Worm (Caenorhabditis elegans) whole organism, mixed stage, embryonic: ENCODE results near the gene F10C1.8.

ENCODE experiments used
- bed-3 ChIP-seq: fragments of 200-800 bp; sonication (Bioruptor generic); optimal IDR thresholded peaks from 3 replicates; lab custom pipeline; 2018; ENCODE audit warnings: mild to moderate bottlenecking, missing genetic modification characterization, moderate library complexity, missing compliant biosample characterization
- blmp-1 ChIP-seq: fragments of 150-350 bp; optimal IDR thresholded peaks from 2 replicates; lab custom pipeline; 2014; ENCODE audit warnings: missing biosample characterization, missing genetic modification characterization
- ceh-39 ChIP-seq: fragments of 150-350 bp; optimal IDR thresholded peaks from 2 replicates; lab custom pipeline; 2014; ENCODE audit warnings: missing biosample characterization, missing genetic modification characterization
- ceh-43 ChIP-seq: fragments of 200-800 bp; sonication (Bioruptor generic); optimal IDR thresholded peaks from 2 replicates; lab custom pipeline; 2018; ENCODE audit warnings: mild to moderate bottlenecking, missing genetic modification characterization, moderate library complexity, missing compliant biosample characterization
- ceh-83 ChIP-seq: fragments of 200-800 bp; sonication (Bioruptor generic); optimal IDR thresholded peaks from 2 replicates; lab custom pipeline; 2018; ENCODE audit warnings: mild to moderate bottlenecking, missing genetic modification characterization, missing compliant biosample characterization
- ces-1 ChIP-seq: fragments of 150-350 bp; optimal IDR thresholded peaks from 2 replicates; lab custom pipeline; 2014; ENCODE audit warnings: missing biosample characterization, missing genetic modification reagents, missing genetic modification characterization
- cnd-1 ChIP-seq: fragments of 200-800 bp; sonication (Bioruptor generic); optimal IDR thresholded peaks from 2 replicates; lab custom pipeline; 2018; ENCODE audit warnings: mild to moderate bottlenecking, missing genetic modification characterization, missing compliant biosample characterization
- drap-1 ChIP-seq: fragments of 200-800 bp; sonication (Bioruptor generic); optimal IDR thresholded peaks from 3 replicates; lab custom pipeline; 2018; ENCODE audit warnings: mild to moderate bottlenecking, missing genetic modification characterization, missing compliant biosample characterization
- elt-1 ChIP-seq: sonication (generic microtip); optimal IDR thresholded peaks from 2 replicates; lab custom pipeline; 2017; ENCODE audit warnings: missing genetic modification characterization, mild to moderate bottlenecking, missing compliant biosample characterization, antibody characterized with exemption, moderate library complexity, borderline replicate concordance; ENCODE audit not compliant: insufficient read depth
- elt-3 ChIP-seq: fragments of 150-350 bp; optimal IDR thresholded peaks from 2 replicates; lab custom pipeline; 2014; ENCODE audit warnings: missing biosample characterization, missing genetic modification characterization
- flh-1 ChIP-seq: fragments of 200-800 bp; sonication (Bioruptor generic); optimal IDR thresholded peaks from 2 replicates; lab custom pipeline; 2018; ENCODE audit warnings: mild to moderate bottlenecking, missing genetic modification characterization, moderate library complexity, missing compliant biosample characterization
- ham-2 ChIP-seq: fragments of 200-800 bp; sonication (Bioruptor generic); optimal IDR thresholded peaks from 2 replicates; lab custom pipeline; 2018; ENCODE audit warnings: mild to moderate bottlenecking, missing genetic modification characterization, missing compliant biosample characterization
- lin-13 ChIP-seq: fragments of 150-350 bp; optimal IDR thresholded peaks from 2 replicates; lab custom pipeline; 2014; ENCODE audit warnings: missing biosample characterization, missing genetic modification characterization
- lin-32 ChIP-seq: fragments of 200-800 bp; sonication (Bioruptor generic); optimal IDR thresholded peaks from 2 replicates; lab custom pipeline; 2018; ENCODE audit warnings: mild to moderate bottlenecking, missing genetic modification characterization, missing compliant biosample characterization
- lsy-2 ChIP-seq: fragments of 150-350 bp; optimal IDR thresholded peaks from 2 replicates; lab custom pipeline; 2014; ENCODE audit warnings: missing biosample characterization, missing genetic modification characterization
- mab-5 ChIP-seq: fragments of 150-350 bp; optimal IDR thresholded peaks from 2 replicates; lab custom pipeline; 2014; ENCODE audit warnings: missing biosample characterization, missing genetic modification characterization
- mep-1 ChIP-seq: fragments of 150-350 bp; optimal IDR thresholded peaks from 2 replicates; lab custom pipeline; 2017; ENCODE audit warnings: missing biosample characterization, missing genetic modification reagents, missing genetic modification characterization, inconsistent platforms
- mls-2 ChIP-seq: sonication (generic microtip); optimal IDR thresholded peaks from 2 replicates; lab custom pipeline; 2016; ENCODE audit warnings: mild to moderate bottlenecking, missing genetic modification characterization, moderate library complexity, missing compliant biosample characterization
- nhr-12 ChIP-seq: fragments of 150-350 bp; optimal IDR thresholded peaks from 2 replicates; lab custom pipeline; 2014; ENCODE audit warnings: missing biosample characterization, missing genetic modification characterization
- nhr-2 ChIP-seq: fragments of 150-350 bp; optimal IDR thresholded peaks from 2 replicates; lab custom pipeline; 2014; ENCODE audit warnings: missing biosample characterization, missing genetic modification characterization
- nhr-237 ChIP-seq: fragments of 150-350 bp; optimal IDR thresholded peaks from 2 replicates; lab custom pipeline; 2014; ENCODE audit warnings: missing biosample characterization, missing genetic modification characterization
- nhr-28 ChIP-seq: fragments of 150-350 bp; optimal IDR thresholded peaks from 2 replicates; lab custom pipeline; 2014; ENCODE audit warnings: missing biosample characterization, missing genetic modification characterization
- nhr-76 ChIP-seq: sonication (generic microtip); optimal IDR thresholded peaks from 2 replicates; lab custom pipeline; 2017; ENCODE audit warnings: missing biosample characterization, missing genetic modification characterization
- pha-4 ChIP-seq: fragments of 150-350 bp; optimal IDR thresholded peaks from 2 replicates; lab custom pipeline; 2018; ENCODE audit warnings: missing biosample characterization, missing genetic modification reagents, missing genetic modification characterization
- snpc-4 ChIP-seq: fragments of 150-350 bp; optimal IDR thresholded peaks from 2 replicates; lab custom pipeline; 2014; ENCODE audit warnings: missing biosample characterization, missing genetic modification characterization
- sptf-1 ChIP-seq: sonication (generic microtip); optimal IDR thresholded peaks from 2 replicates; lab custom pipeline; 2017; ENCODE audit warnings: mild to moderate bottlenecking, missing genetic modification characterization, moderate library complexity, missing compliant biosample characterization
- tbx-8 ChIP-seq: fragments of 200-800 bp; sonication (Bioruptor generic); optimal IDR thresholded peaks from 2 replicates; lab custom pipeline; 2018; ENCODE audit warnings: mild to moderate bottlenecking, missing genetic modification characterization, moderate library complexity, missing compliant biosample characterization
- unc-120 ChIP-seq: sonication (generic microtip); optimal IDR thresholded peaks from 2 replicates; lab custom pipeline; 2017; ENCODE audit warnings: missing genetic modification characterization, missing compliant biosample characterization; ENCODE audit not compliant: poor library complexity, severe bottlenecking
- unc-39 ChIP-seq: fragments of 150-350 bp; optimal IDR thresholded peaks from 2 replicates; lab custom pipeline; 2014; ENCODE audit warnings: missing biosample characterization, missing genetic modification characterization
- unc-62 ChIP-seq: fragments of 150-350 bp; optimal IDR thresholded peaks from 2 replicates; lab custom pipeline; 2014; ENCODE audit warnings: missing biosample characterization, missing genetic modification reagents, missing genetic modification characterization
- zip-8 ChIP-seq: fragments of 150-350 bp; optimal IDR thresholded peaks from 2 replicates; lab custom pipeline; 2014; ENCODE audit warnings: missing biosample characterization, missing genetic modification characterization
- ztf-11 ChIP-seq: fragments of 150-350 bp; optimal IDR thresholded peaks from 2 replicates; lab custom pipeline; 2014; ENCODE audit warnings: missing biosample characterization, missing genetic modification characterization

The F10C1.8 gene

DNA sequence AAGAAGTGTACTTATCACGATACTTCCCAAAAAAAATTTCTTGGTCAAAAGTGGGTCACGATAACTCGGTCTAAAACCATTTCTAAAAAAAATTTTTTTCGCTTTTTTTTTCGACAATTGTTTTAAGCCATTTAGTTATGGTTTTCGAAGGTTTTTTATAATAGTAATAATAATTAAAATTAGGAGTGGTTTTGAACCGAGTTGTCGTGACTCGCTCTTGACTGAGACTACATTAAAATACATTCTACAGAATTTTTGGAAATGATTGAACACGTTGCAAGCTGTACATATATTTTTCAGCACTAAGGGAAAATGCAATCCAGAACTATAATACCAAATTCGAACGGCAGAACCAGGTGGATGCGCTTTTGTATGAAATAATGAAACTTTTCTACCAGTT lies at the start of gene F10C1.8:
F10C1.8 (plus strand) TSS at position 301 of the 400 bp plus-strand sequence.
- no peak for TF ChIP-seq elt-3
- no peak for TF ChIP-seq ces-1 (GFP tag; lab: Kevin White, UChicago)
- no peak for TF ChIP-seq unc-39 (tag; lab: Kevin White, UChicago)
- no peak for TF ChIP-seq bed-3 (GFP tag; lab: Kevin White, UChicago)
- no peak for TF ChIP-seq ceh-83 (GFP tag; lab: Kevin White, UChicago)
- TF ChIP-seq blmp-1 = no peak
- TF ChIP-seq unc-62 (GFP tag; lab: Kevin White, UChicago) = no peak
- no peak for TF ChIP-seq lin-13
- no peak for TF ChIP-seq unc-120 (tag; lab: Kevin White, UChicago)
- TF ChIP-seq, all 35 proteins: peak for 0

DNA sequence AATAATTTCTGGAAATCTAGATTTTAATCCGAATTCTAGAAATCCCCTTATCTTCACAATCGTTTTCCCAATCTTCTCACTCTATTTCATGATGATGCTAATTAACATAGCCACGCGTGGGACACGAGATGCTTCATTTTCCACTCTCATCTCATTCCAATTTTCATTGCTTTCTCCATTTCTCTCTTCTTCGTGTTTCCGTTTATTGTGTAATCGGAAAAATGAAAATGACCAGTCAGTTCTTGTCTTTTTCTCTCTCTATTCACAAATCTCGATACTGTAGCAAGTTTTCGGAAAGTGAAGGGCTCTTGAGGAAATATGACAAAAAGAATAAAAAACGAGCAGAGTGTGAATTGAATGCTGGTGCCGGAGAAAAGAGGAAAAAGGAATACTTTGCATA lies 49.8 kb upstream of the F10C1.8 start:
- TF ChIP-seq ces-1 (GFP tag; lab: Kevin White, UChicago) (peak; percentile 2), elt-1 (tag; lab: Kevin White, UChicago) (peak; percentile 56), ceh-83 (GFP tag; lab: Kevin White, UChicago) (no peak), unc-39 (tag; lab: Kevin White, UChicago) (no peak), snpc-4 (tag; lab: Kevin White, UChicago) (no peak), blmp-1 (no peak), nhr-2 (tag; lab: Kevin White, UChicago) (no peak), ham-2 (GFP tag; lab: Kevin White, UChicago) (no peak), bed-3 (GFP tag; lab: Kevin White, UChicago) (no peak), nhr-12 (tag; lab: Kevin White, UChicago) (no peak), drap-1 (GFP tag; lab: Kevin White, UChicago) (no peak), ceh-43 (GFP tag; lab: Kevin White, UChicago) (no peak), mab-5 (tag; lab: Kevin White, UChicago) (no peak)

DNA sequence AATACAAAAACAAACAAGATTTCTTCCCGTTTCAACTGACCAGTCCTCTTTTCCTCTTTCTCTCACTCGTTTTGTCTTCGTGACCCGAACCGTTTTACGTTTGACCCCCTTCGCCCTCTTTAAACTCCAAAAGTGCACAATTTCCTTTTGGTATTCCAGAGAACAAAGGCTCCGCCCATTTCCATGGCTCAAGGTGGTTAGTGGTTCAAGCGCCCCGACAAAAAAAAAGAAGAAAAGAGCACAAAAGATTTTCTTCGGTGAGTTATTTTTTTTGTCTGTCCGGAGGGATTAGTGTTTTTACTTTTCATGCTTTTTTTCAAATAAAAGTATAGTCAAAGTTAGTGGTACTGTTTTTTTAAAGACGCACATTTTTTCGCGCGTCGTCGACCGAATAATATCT lies 46.7 kb upstream of the F10C1.8 start, which contains the start of gene osta-2:
osta-2 (plus strand) TSS at position 160 of the 400 bp plus-strand sequence.
- TF ChIP-seq nhr-2 (tag; lab: Kevin White, UChicago) (no peak), ces-1 (GFP tag; lab: Kevin White, UChicago) (no peak), ceh-43 (GFP tag; lab: Kevin White, UChicago) (no peak), sptf-1 (tag; lab: Kevin White, UChicago) (no peak), unc-62 (GFP tag; lab: Kevin White, UChicago) (no peak), nhr-28 (tag; lab: Kevin White, UChicago) (no peak), zip-8 (tag; lab: Kevin White, UChicago) (no peak)

- TF ChIP-seq ces-1 (GFP tag; lab: Kevin White, UChicago) (peak; percentile 89), flh-1 (GFP tag; lab: Kevin White, UChicago) (no peak)
Observed at ce11 chrII:5708154-5708553, 46.1 kb upstream of the F10C1.8 start.

DNA sequence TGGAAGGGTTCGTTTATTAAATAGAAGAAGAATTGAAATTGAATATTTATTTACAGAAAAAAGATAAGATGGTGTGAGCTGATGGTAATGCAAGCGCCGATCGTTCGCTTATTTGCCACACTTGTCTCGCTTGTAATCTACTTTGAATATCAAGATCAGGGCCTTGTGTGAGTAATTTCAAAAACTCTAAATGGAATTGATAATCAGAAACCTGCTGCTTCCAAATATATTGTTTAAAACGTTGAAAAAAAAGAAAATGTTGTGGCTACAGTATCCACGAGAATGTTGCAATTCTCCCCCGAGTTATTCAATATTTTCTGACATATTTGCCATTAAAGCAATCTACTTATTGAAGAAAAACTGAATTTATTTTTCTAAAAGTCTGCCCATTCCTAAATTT lies 43.4 kb upstream of the F10C1.8 start:
- TF ChIP-seq ztf-11 (tag; lab: Kevin White, UChicago) (no peak), flh-1 (GFP tag; lab: Kevin White, UChicago) (no peak), lin-32 (GFP tag; lab: Kevin White, UChicago) (no peak), nhr-237 (tag; lab: Kevin White, UChicago) (no peak)

- TF ChIP-seq nhr-28 (tag; lab: Kevin White, UChicago) (no peak), drap-1 (GFP tag; lab: Kevin White, UChicago) (no peak), elt-3 (peak; percentile 23)
- TF ChIP-seq, all 35 proteins: peak for 1
Observed at ce11 chrII:5712126-5712525, 42.1 kb upstream of the F10C1.8 start.

- TF ChIP-seq nhr-2 (tag; lab: Kevin White, UChicago) (no peak), mls-2 (tag; lab: Kevin White, UChicago) (peak; percentile 57), ceh-43 (GFP tag; lab: Kevin White, UChicago) (no peak), blmp-1 (no peak), tbx-8 (GFP tag; lab: Kevin White, UChicago) (no peak), lin-13 (peak; percentile 53), ces-1 (GFP tag; lab: Kevin White, UChicago) (no peak), elt-1 (tag; lab: Kevin White, UChicago) (no peak), pha-4 (tag; lab: Kevin White, UChicago) (peak; percentile 45), nhr-12 (tag; lab: Kevin White, UChicago) (no peak), ztf-11 (tag; lab: Kevin White, UChicago) (no peak), mab-5 (tag; lab: Kevin White, UChicago) (no peak), zip-8 (tag; lab: Kevin White, UChicago) (no peak), cnd-1 (no peak), nhr-76 (tag; lab: Kevin White, UChicago) (no peak), drap-1 (GFP tag; lab: Kevin White, UChicago) (no peak), unc-39 (tag; lab: Kevin White, UChicago) (no peak), sptf-1 (tag; lab: Kevin White, UChicago) (peak; percentile 35), unc-120 (tag; lab: Kevin White, UChicago) (no peak), lin-32 (GFP tag; lab: Kevin White, UChicago) (no peak), ceh-39 (peak; percentile 47), snpc-4 (tag; lab: Kevin White, UChicago) (no peak), unc-62 (GFP tag; lab: Kevin White, UChicago) (no peak), lsy-2 (tag; lab: Kevin White, UChicago) (peak; percentile 74), mep-1 (tag; lab: Kevin White, UChicago) (peak; percentile 77), ham-2 (GFP tag; lab: Kevin White, UChicago) (no peak), nhr-28 (tag; lab: Kevin White, UChicago) (no peak), bed-3 (GFP tag; lab: Kevin White, UChicago) (no peak), ceh-83 (GFP tag; lab: Kevin White, UChicago) (no peak)
Observed at ce11 chrII:5714807-5715206, 39.5 kb upstream of the F10C1.8 start, which contains the start of the genes tiar-1 and lelo-4. tiar-1 (minus strand) TSS chrII:5714823. lelo-4 (plus strand) TSS chrII:5714924.
